ENCODE assay signal across 1 fruit fly cellular context in genomic region chr3R:11780181-11780688, dm6.
A peak's percentile ranks its signal among the peaks of the same experiment; 100 is the strongest.
TF ChIP-seq lines count a peak whose summit lies in the region.

No protein-coding gene starts in this region.

TF ChIP-seq in whole organism, embryonic, 481 proteins besides CTCF, POLR2A, EP300 and RAD21 (continued from another document and continues in another):
- TF ChIP-seq Lhr (GFP tag; optimal IDR thresholded peaks at IDR 0.05; lab: Kevin White, UChicago) (peak; percentile 89), CG11398 (GFP tag; optimal IDR thresholded peaks at IDR 0.05; lab: Kevin White, UChicago) (no peak), Bteb2 (GFP tag; optimal IDR thresholded peaks at IDR 0.05; lab: Kevin White, UChicago) (no peak), Fer2 (tag; optimal IDR thresholded peaks at IDR 0.05; lab: Kevin White, UChicago) (peak; percentile 19), CG7271 (tag; optimal IDR thresholded peaks at IDR 0.05; lab: Kevin White, UChicago) (peak; percentile 94), Lpt (GFP tag; optimal IDR thresholded peaks at IDR 0.05; lab: Kevin White, UChicago) (no peak), CG5180 (GFP tag; optimal IDR thresholded peaks at IDR 0.05; lab: Kevin White, UChicago) (peak; percentile 79), Ssrp (tag; optimal IDR thresholded peaks at IDR 0.05; lab: Kevin White, UChicago) (peak; percentile 97), repo (GFP tag; optimal IDR thresholded peaks at IDR 0.05; lab: Kevin White, UChicago) (no peak), zen2 (GFP tag; IDR thresholded peaks at IDR 0.05; lab: Robert Waterston, UW; ENCODE audit: partially characterized antibody) (no peak), pros (GFP tag; optimal IDR thresholded peaks at IDR 0.05; lab: Kevin White, UChicago) (peak; percentile 98), CG8388 (GFP tag; optimal IDR thresholded peaks at IDR 0.05; lab: Kevin White, UChicago) (peak; percentile 95), CG2116 (GFP tag; optimal IDR thresholded peaks at IDR 0.05; lab: Kevin White, UChicago) (peak; percentile 54), cwo (GFP tag; optimal IDR thresholded peaks at IDR 0.05; lab: Kevin White, UChicago) (peak; percentile 62), CG8359 (GFP tag; optimal IDR thresholded peaks at IDR 0.05; lab: Kevin White, UChicago; ENCODE audit: borderline replicate concordance) (peak; percentile 92), sens (GFP tag; lab: Kevin White, UChicago) (peak; percentile 95), dati (GFP tag; IDR thresholded peaks at IDR 0.05; lab: Robert Waterston, UW) (peak; percentile 41; the same call in 1 of the 2 replicates), lov (optimal IDR thresholded peaks at IDR 0.05; lab: Kevin White, UChicago) (no peak), lov (GFP tag; IDR thresholded peaks at IDR 0.05; lab: Robert Waterston, UW) (peak; percentile 94), Atf-2 (GFP tag; optimal IDR thresholded peaks at IDR 0.05; lab: Kevin White, UChicago) (peak; percentile 30), CG8089 (GFP tag; optimal IDR thresholded peaks at IDR 0.05; lab: Kevin White, UChicago) (no peak), CG15073 (GFP tag; optimal IDR thresholded peaks at IDR 0.05; lab: Kevin White, UChicago) (peak; percentile 65), salm (tag; optimal IDR thresholded peaks at IDR 0.05; lab: Kevin White, UChicago) (peak; percentile 88), CG7372 (GFP tag; IDR thresholded peaks at IDR 0.05; lab: Robert Waterston, UW) (peak; percentile 51; the same call in 1 of the 2 replicates), CG10366 (GFP tag; IDR thresholded peaks at IDR 0.05; lab: Robert Waterston, UW) (peak; percentile 83), PHDP (tag; optimal IDR thresholded peaks at IDR 0.05; lab: Kevin White, UChicago) (peak; percentile 91), CG8290 (GFP tag; optimal IDR thresholded peaks at IDR 0.05; lab: Kevin White, UChicago) (peak; percentile 92), CG8290 (tag; optimal IDR thresholded peaks at IDR 0.05; lab: Kevin White, UChicago) (peak in 1 of 2 experiments; percentile 71), pita (GFP tag; optimal IDR thresholded peaks at IDR 0.05; lab: Kevin White, UChicago) (no peak), pho (GFP tag; optimal IDR thresholded peaks at IDR 0.05; lab: Kevin White, UChicago) (no peak), chn (GFP tag; optimal IDR thresholded peaks at IDR 0.05; lab: Kevin White, UChicago) (peak; percentile 73), ash1 (GFP tag; optimal IDR thresholded peaks at IDR 0.05; lab: Kevin White, UChicago) (no peak), CG31441 (GFP tag; IDR thresholded peaks at IDR 0.05; lab: Robert Waterston, UW) (peak; percentile 99), CG3065 (GFP tag; optimal IDR thresholded peaks at IDR 0.05; lab: Kevin White, UChicago) (peak; percentile 88), ftz-f1 (GFP tag; optimal IDR thresholded peaks at IDR 0.05; lab: Kevin White, UChicago) (no peak), Tbp (GFP tag; optimal IDR thresholded peaks at IDR 0.05; lab: Kevin White, UChicago) (no peak), CG1529 (GFP tag; optimal IDR thresholded peaks at IDR 0.05; lab: Kevin White, UChicago) (peak; percentile 94), Six4 (GFP tag; optimal IDR thresholded peaks at IDR 0.05; lab: Kevin White, UChicago) (peak; percentile 94), CG17612 (GFP tag; IDR thresholded peaks at IDR 0.05; lab: Robert Waterston, UW) (no peak), ab (GFP tag; optimal IDR thresholded peaks at IDR 0.05; lab: Kevin White, UChicago) (peak; percentile 31), CG6854 (GFP tag; optimal IDR thresholded peaks at IDR 0.05; lab: Kevin White, UChicago) (peak; percentile 39), zfh1 (GFP tag; IDR thresholded peaks at IDR 0.05; lab: Robert Waterston, UW) (peak; percentile 96), CG14710 (tag; optimal IDR thresholded peaks at IDR 0.05; lab: Kevin White, UChicago) (peak; percentile 98), CG9817 (tag; optimal IDR thresholded peaks at IDR 0.05; lab: Kevin White, UChicago) (peak; percentile 53), CG17361 (GFP tag; IDR thresholded peaks at IDR 0.05; lab: Robert Waterston, UW) (peak; percentile 98), CG18011 (GFP tag; optimal IDR thresholded peaks at IDR 0.05; lab: Kevin White, UChicago) (peak; percentile 26), tna (GFP tag; IDR thresholded peaks at IDR 0.05; lab: Robert Waterston, UW; ENCODE audit: partially characterized antibody) (no peak), CG4282 (GFP tag; optimal IDR thresholded peaks at IDR 0.05; lab: Kevin White, UChicago) (no peak), slou (GFP tag; optimal IDR thresholded peaks at IDR 0.05; lab: Kevin White, UChicago) (peak; percentile 34), insv (GFP tag; optimal IDR thresholded peaks at IDR 0.05; lab: Kevin White, UChicago) (peak in 1 of 2 experiments; percentile 11), dmrt99B (tag; optimal IDR thresholded peaks at IDR 0.05; lab: Kevin White, UChicago) (peak; percentile 94), bcd (GFP tag; optimal IDR thresholded peaks at IDR 0.05; lab: Kevin White, UChicago) (peak; percentile 92), BEAF-32 (GFP tag; optimal IDR thresholded peaks at IDR 0.05; lab: Kevin White, UChicago) (no peak), CG9437 (GFP tag; optimal IDR thresholded peaks at IDR 0.05; lab: Kevin White, UChicago) (peak; percentile 88), CG7987 (GFP tag; optimal IDR thresholded peaks at IDR 0.05; lab: Kevin White, UChicago) (peak; percentile 68), Sry-β (GFP tag; optimal IDR thresholded peaks at IDR 0.05; lab: Kevin White, UChicago) (peak; percentile 65), hbn (GFP tag; IDR thresholded peaks at IDR 0.05; lab: Robert Waterston, UW; ENCODE audit: partially characterized antibody) (no peak), zfh2 (GFP tag; optimal IDR thresholded peaks at IDR 0.05; lab: Kevin White, UChicago) (no peak), tx (GFP tag; optimal IDR thresholded peaks at IDR 0.05; lab: Kevin White, UChicago) (no peak), TFAM (GFP tag; optimal IDR thresholded peaks at IDR 0.05; lab: Kevin White, UChicago) (peak; percentile 86), Gsc (GFP tag; IDR thresholded peaks at IDR 0.05; lab: Robert Waterston, UW) (peak; percentile 75), CG12104 (GFP tag; optimal IDR thresholded peaks at IDR 0.05; lab: Kevin White, UChicago) (peak; percentile 84), CG3407 (GFP tag; optimal IDR thresholded peaks at IDR 0.05; lab: Kevin White, UChicago) (peak; percentile 93), caup (GFP tag; optimal IDR thresholded peaks at IDR 0.05; lab: Kevin White, UChicago; ENCODE audit: severe bottlenecking) (peak; percentile 58), vfl (GFP tag; optimal IDR thresholded peaks at IDR 0.05; lab: Kevin White, UChicago) (no peak), D19A (tag; optimal IDR thresholded peaks at IDR 0.05; lab: Kevin White, UChicago) (peak; percentile 96), bbx (GFP tag; IDR thresholded peaks at IDR 0.05; lab: Robert Waterston, UW; ENCODE audit: partially characterized antibody) (no peak), CG4854 (GFP tag; optimal IDR thresholded peaks at IDR 0.05; lab: Kevin White, UChicago) (peak; percentile 59), ro (GFP tag; IDR thresholded peaks at IDR 0.05; lab: Robert Waterston, UW) (peak; percentile 75), CG9727 (GFP tag; optimal IDR thresholded peaks at IDR 0.05; lab: Kevin White, UChicago) (peak; percentile 98), Hsf (GFP tag; optimal IDR thresholded peaks at IDR 0.05; lab: Kevin White, UChicago) (peak; percentile 76), CG34224 (GFP tag; IDR thresholded peaks at IDR 0.05; lab: Robert Waterston, UW; ENCODE audit: partially characterized antibody) (no peak), crp (GFP tag; optimal IDR thresholded peaks at IDR 0.05; lab: Kevin White, UChicago) (peak in 1 of 2 experiments; percentile 60), gem (tag; optimal IDR thresholded peaks at IDR 0.05; lab: Kevin White, UChicago) (peak; percentile 98), CG17186 (GFP tag; optimal IDR thresholded peaks at IDR 0.05; lab: Kevin White, UChicago) (peak; percentile 58), gcm (GFP tag; optimal IDR thresholded peaks at IDR 0.05; lab: Kevin White, UChicago) (peak; percentile 95), Hr51 (GFP tag; optimal IDR thresholded peaks at IDR 0.05; lab: Kevin White, UChicago) (peak; percentile 61 to 86), gsb (GFP tag; IDR thresholded peaks at IDR 0.05; lab: Robert Waterston, UW) (no peak), CG18476 (GFP tag; optimal IDR thresholded peaks at IDR 0.05; lab: Kevin White, UChicago) (peak; percentile 82), BtbVII (GFP tag; optimal IDR thresholded peaks at IDR 0.05; lab: Kevin White, UChicago) (peak; percentile 62), ewg (GFP tag; optimal IDR thresholded peaks at IDR 0.05; lab: Kevin White, UChicago) (peak; percentile 90), Rx (GFP tag; IDR thresholded peaks at IDR 0.05; lab: Robert Waterston, UW) (peak; percentile 73), eve (GFP tag; optimal IDR thresholded peaks at IDR 0.05; lab: Kevin White, UChicago) (peak in 1 of 2 experiments; percentile 91), CG12219 (GFP tag; optimal IDR thresholded peaks at IDR 0.05; lab: Kevin White, UChicago) (peak; percentile 81), trem (tag; optimal IDR thresholded peaks at IDR 0.05; lab: Kevin White, UChicago) (peak; percentile 96), Hr3 (GFP tag; optimal IDR thresholded peaks at IDR 0.05; lab: Kevin White, UChicago) (peak; percentile 95), Xrp1 (GFP tag; IDR thresholded peaks at IDR 0.05; lab: Robert Waterston, UW) (peak; percentile 98), CG43689 (GFP tag; IDR thresholded peaks at IDR 0.05; lab: Robert Waterston, UW) (no peak), Myb (GFP tag; optimal IDR thresholded peaks at IDR 0.05; lab: Kevin White, UChicago) (no peak), MBD-R2 (GFP tag; IDR thresholded peaks at IDR 0.05; lab: Robert Waterston, UW) (0 out of 2 replicates have a peak, but pooled peaks have one; percentile 12), twi (tag; optimal IDR thresholded peaks at IDR 0.05; lab: Kevin White, UChicago) (peak; percentile 91), sr (GFP tag; IDR thresholded peaks at IDR 0.05; lab: Robert Waterston, UW) (no peak), GATAe (GFP tag; conservative IDR thresholded peaks at IDR 0.05; lab: Robert Waterston, UW) (no peak), ken (GFP tag; IDR thresholded peaks at IDR 0.05; lab: Robert Waterston, UW) (peak; percentile 84), CG12236 (GFP tag; optimal IDR thresholded peaks at IDR 0.05; lab: Kevin White, UChicago) (peak; percentile 3), YL-1 (GFP tag; optimal IDR thresholded peaks at IDR 0.05; lab: Kevin White, UChicago) (peak; percentile 49), Sox100B (GFP tag; optimal IDR thresholded peaks at IDR 0.05; lab: Kevin White, UChicago) (peak; percentile 96), CG8478 (optimal IDR thresholded peaks at IDR 0.05; lab: Kevin White, UChicago) (no peak), CG10267 (tag; optimal IDR thresholded peaks at IDR 0.05; lab: Kevin White, UChicago) (peak; percentile 96), CG11456 (GFP tag; IDR thresholded peaks at IDR 0.05; lab: Robert Waterston, UW) (no peak), HLH54F (GFP tag; optimal IDR thresholded peaks at IDR 0.05; lab: Kevin White, UChicago) (no peak), seq (GFP tag; IDR thresholded peaks at IDR 0.05; lab: Robert Waterston, UW) (peak; percentile 33; the same call in 1 of the 2 replicates), dan (GFP tag; IDR thresholded peaks at IDR 0.05; lab: Robert Waterston, UW) (peak; percentile 39; the same call in 1 of the 2 replicates), Opbp (GFP tag; IDR thresholded peaks at IDR 0.05; lab: Robert Waterston, UW; ENCODE audit: partially characterized antibody) (no peak), CG4360 (GFP tag; IDR thresholded peaks at IDR 0.05; lab: Robert Waterston, UW) (peak; percentile 70), CG13775 (GFP tag; optimal IDR thresholded peaks at IDR 0.05; lab: Kevin White, UChicago) (peak; percentile 93), CG4424 (GFP tag; optimal IDR thresholded peaks at IDR 0.05; lab: Kevin White, UChicago) (peak; percentile 96), CG12769 (tag; optimal IDR thresholded peaks at IDR 0.05; lab: Kevin White, UChicago) (no peak), CG14965 (GFP tag; optimal IDR thresholded peaks at IDR 0.05; lab: Kevin White, UChicago; ENCODE audit: borderline replicate concordance) (no peak), CG13123 (GFP tag; optimal IDR thresholded peaks at IDR 0.05; lab: Kevin White, UChicago) (peak; percentile 78), crol (GFP tag; IDR thresholded peaks at IDR 0.05; lab: Robert Waterston, UW) (no peak), CG3995 (GFP tag; optimal IDR thresholded peaks at IDR 0.05; lab: Kevin White, UChicago) (peak; percentile 11), Hmr (GFP tag; optimal IDR thresholded peaks at IDR 0.05; lab: Kevin White, UChicago) (peak; percentile 47), Mad (GFP tag; optimal IDR thresholded peaks at IDR 0.05; lab: Kevin White, UChicago) (peak; percentile 63), Usf (GFP tag; optimal IDR thresholded peaks at IDR 0.05; lab: Kevin White, UChicago) (peak; percentile 95), h (optimal IDR thresholded peaks at IDR 0.05; lab: Kevin White, UChicago) (no peak), btn (GFP tag; optimal IDR thresholded peaks at IDR 0.05; lab: Kevin White, UChicago) (peak; percentile 22), CG5953 (GFP tag; IDR thresholded peaks at IDR 0.05; lab: Robert Waterston, UW) (peak; percentile 85), bowl (GFP tag; IDR thresholded peaks at IDR 0.05; lab: Robert Waterston, UW) (peak; percentile 48; the same call in 1 of the 2 replicates), Deaf1 (tag; optimal IDR thresholded peaks at IDR 0.05; lab: Kevin White, UChicago) (peak; percentile 70), chm (GFP tag; IDR thresholded peaks at IDR 0.05; lab: Robert Waterston, UW) (peak; percentile 93), CG1233 (GFP tag; optimal IDR thresholded peaks at IDR 0.05; lab: Kevin White, UChicago) (peak; percentile 88), Rfx (GFP tag; IDR thresholded peaks at IDR 0.05; lab: Robert Waterston, UW) (no peak), Vsx1 (GFP tag; optimal IDR thresholded peaks at IDR 0.05; lab: Kevin White, UChicago) (peak; percentile 89), fd96Cb (tag; optimal IDR thresholded peaks at IDR 0.05; lab: Kevin White, UChicago) (peak; percentile 98), CG10147 (GFP tag; optimal IDR thresholded peaks at IDR 0.05; lab: Kevin White, UChicago) (peak; percentile 74), CG14860 (GFP tag; IDR thresholded peaks at IDR 0.05; lab: Robert Waterston, UW; ENCODE audit: partially characterized antibody) (no peak), CG12659 (GFP tag; optimal IDR thresholded peaks at IDR 0.05; lab: Kevin White, UChicago) (peak; percentile 85), gro (GFP tag; optimal IDR thresholded peaks at IDR 0.05; lab: Kevin White, UChicago) (no peak), CG32772 (GFP tag; IDR thresholded peaks at IDR 0.05; lab: Robert Waterston, UW) (peak; percentile 87), Drgx (GFP tag; IDR thresholded peaks at IDR 0.05; lab: Robert Waterston, UW) (peak; percentile 95), CG4730 (GFP tag; IDR thresholded peaks at IDR 0.05; lab: Robert Waterston, UW) (peak; percentile 68)
